Fruit fly (Drosophila melanogaster) whole organism, embryonic: ENCODE measurements around the gene acj6.

Experiments used
- Abd-B ChIP-seq: fragments of 200-800 bp; sonication (Bioruptor generic); optimal IDR thresholded peaks from 2 replicates; lab custom pipeline; 2018; ENCODE audit warnings: missing biosample characterization, mild to moderate bottlenecking, missing genetic modification characterization, moderate library complexity
- Aef1 ChIP-seq: fragments of 200-800 bp; sonication (Bioruptor generic); IDR thresholded peaks from 3 replicates; pipeline ENCODE4 v1.3.6; 2022; ENCODE audit warnings: missing biosample characterization, missing genetic modification characterization
- Atf-2 ChIP-seq: fragments of 200-800 bp; sonication (Bioruptor generic); optimal IDR thresholded peaks from 2 replicates; lab custom pipeline; 2016; ENCODE audit warnings: missing biosample characterization, missing genetic modification characterization
- Atf3 ChIP-seq: fragments of 200-800 bp; sonication (Bioruptor generic); optimal IDR thresholded peaks from 3 replicates; lab custom pipeline; 2016; ENCODE audit warnings: missing biosample characterization, missing genetic modification characterization
- Bdp1 ChIP-seq: fragments of 200-800 bp; sonication (Bioruptor generic); optimal IDR thresholded peaks from 3 replicates; lab custom pipeline; 2016; ENCODE audit warnings: missing biosample characterization, missing genetic modification characterization
- CG10959 ChIP-seq: fragments of 200-800 bp; sonication (Bioruptor generic); IDR thresholded peaks from 2 replicates; pipeline ENCODE4 v1.3.6; 2022; ENCODE audit warnings: missing biosample characterization, missing genetic modification characterization
- CG11504 ChIP-seq: fragments of 200-800 bp; sonication (Bioruptor generic); optimal IDR thresholded peaks from 3 replicates; lab custom pipeline; 2019; ENCODE audit warnings: missing biosample characterization, mild to moderate bottlenecking, missing genetic modification characterization, moderate library complexity
- CG14667 ChIP-seq: fragments of 200-800 bp; sonication (Bioruptor generic); IDR thresholded peaks from 2 replicates; pipeline ENCODE4 v1.3.6; 2022; ENCODE audit warnings: missing biosample characterization, missing genetic modification characterization
- CG16815 ChIP-seq: fragments of 200-800 bp; sonication (Bioruptor generic); optimal IDR thresholded peaks from 3 replicates; lab custom pipeline; 2017; ENCODE audit warnings: missing biosample characterization, mild to moderate bottlenecking, missing genetic modification characterization
- CG17612 ChIP-seq: fragments of 200-800 bp; sonication (Bioruptor generic); IDR thresholded peaks from 2 replicates; pipeline ENCODE4 v1.3.6; 2022; ENCODE audit warnings: missing biosample characterization, missing genetic modification characterization
- CG17829 ChIP-seq: fragments of 200-800 bp; optimal IDR thresholded peaks from 2 replicates; lab custom pipeline; 2019; ENCODE audit warnings: missing biosample characterization, mild to moderate bottlenecking, missing genetic modification characterization, moderate library complexity
- CG2120 ChIP-seq: fragments of 200-800 bp; sonication (Bioruptor generic); optimal IDR thresholded peaks from 3 replicates; lab custom pipeline; 2016; ENCODE audit warnings: missing biosample characterization, missing genetic modification characterization
- CG31388 ChIP-seq: fragments of 200-800 bp; sonication (Bioruptor generic); optimal IDR thresholded peaks from 2 replicates; lab custom pipeline; 2016; ENCODE audit warnings: missing biosample characterization, missing genetic modification characterization
- CG33557 ChIP-seq: fragments of 200-800 bp; sonication (Bioruptor generic); optimal IDR thresholded peaks from 2 replicates; lab custom pipeline; 2019; ENCODE audit warnings: missing biosample characterization, mild to moderate bottlenecking, missing genetic modification characterization, moderate library complexity
- CG3995 ChIP-seq: fragments of 200-800 bp; sonication (Bioruptor generic); optimal IDR thresholded peaks from 3 replicates; lab custom pipeline; 2016; ENCODE audit warnings: missing biosample characterization, missing genetic modification characterization
- CG43689 ChIP-seq: fragments of 200-800 bp; sonication (Bioruptor generic); IDR thresholded peaks from 2 replicates; pipeline ENCODE4 v1.3.6; 2022; ENCODE audit warnings: missing biosample characterization, missing genetic modification characterization
- CG4854 ChIP-seq: fragments of 200-800 bp; sonication (Bioruptor generic); optimal IDR thresholded peaks from 2 replicates; lab custom pipeline; 2016; ENCODE audit warnings: missing biosample characterization, missing genetic modification characterization, inconsistent platforms
- CG6175 ChIP-seq: fragments of 200-800 bp; sonication (Bioruptor generic); IDR thresholded peaks from 3 replicates; pipeline ENCODE4 v1.3.6; 2022; ENCODE audit warnings: missing biosample characterization, missing genetic modification characterization
- CG6689 ChIP-seq: fragments of 200-800 bp; sonication (Bioruptor generic); IDR thresholded peaks from 2 replicates; pipeline ENCODE4 v1.3.6; 2022; ENCODE audit warnings: missing biosample characterization, missing genetic modification characterization
- CG6813 ChIP-seq: fragments of 200-800 bp; sonication (Bioruptor generic); optimal IDR thresholded peaks from 2 replicates; lab custom pipeline; 2017; ENCODE audit warnings: missing biosample characterization, missing genetic modification characterization, mild to moderate bottlenecking, moderate library complexity, missing genetic modification reagents
- CG6854 ChIP-seq: fragments of 200-800 bp; sonication (Bioruptor generic); optimal IDR thresholded peaks from 3 replicates; lab custom pipeline; 2017; ENCODE audit warnings: missing biosample characterization, mild to moderate bottlenecking, missing genetic modification characterization
- CG7372 ChIP-seq: fragments of 200-800 bp; sonication (Bioruptor generic); IDR thresholded peaks from 2 replicates; pipeline ENCODE4 v1.3.6; 2022; ENCODE audit warnings: missing biosample characterization, missing genetic modification characterization
- CG8478 ChIP-seq: fragments of >200 bp; optimal IDR thresholded peaks from 2 replicates; lab custom pipeline; 2018
- CG9932 ChIP-seq: fragments of 200-800 bp; sonication (Bioruptor generic); IDR thresholded peaks from 2 replicates; pipeline ENCODE4 v1.3.6; 2022; ENCODE audit warnings: missing biosample characterization, missing genetic modification characterization
- Hsf ChIP-seq: fragments of 200-800 bp; sonication (Bioruptor generic); optimal IDR thresholded peaks from 3 replicates; lab custom pipeline; 2016; ENCODE audit warnings: missing biosample characterization, missing genetic modification characterization
- Mad ChIP-seq: fragments of 200-800 bp; sonication (Bioruptor generic); optimal IDR thresholded peaks from 2 replicates; lab custom pipeline; 2016; ENCODE audit warnings: missing biosample characterization, missing genetic modification characterization
- NC2α ChIP-seq: fragments of 200-800 bp; sonication (Bioruptor generic); optimal IDR thresholded peaks from 2 replicates; lab custom pipeline; 2016; ENCODE audit warnings: missing biosample characterization, missing genetic modification characterization
- NK7.1 ChIP-seq: fragments of 200-800 bp; sonication (Bioruptor generic); optimal IDR thresholded peaks from 3 replicates; lab custom pipeline; 2016; ENCODE audit warnings: missing biosample characterization, missing genetic modification characterization
- Six4 ChIP-seq: fragments of 200-800 bp; sonication (Bioruptor generic); optimal IDR thresholded peaks from 2 replicates; lab custom pipeline; 2016; ENCODE audit warnings: missing biosample characterization, missing genetic modification characterization
- Sox100B ChIP-seq: fragments of 200-800 bp; sonication (Bioruptor generic); optimal IDR thresholded peaks from 3 replicates; lab custom pipeline; 2018; ENCODE audit warnings: missing biosample characterization, mild to moderate bottlenecking, missing genetic modification characterization
- Vsx1 ChIP-seq: fragments of 200-800 bp; sonication (Bioruptor generic); optimal IDR thresholded peaks from 2 replicates; lab custom pipeline; 2017; ENCODE audit warnings: missing biosample characterization, mild to moderate bottlenecking, missing genetic modification characterization, missing genetic modification reagents
- ab ChIP-seq: fragments of 200-800 bp; sonication (Bioruptor generic); optimal IDR thresholded peaks from 2 replicates; lab custom pipeline; 2016; ENCODE audit warnings: missing biosample characterization, missing genetic modification characterization
- amos ChIP-seq: fragments of 200-800 bp; sonication (Bioruptor generic); IDR thresholded peaks from 2 replicates; pipeline ENCODE4 v1.3.6; 2022; ENCODE audit warnings: missing biosample characterization, missing genetic modification characterization; ENCODE audit not compliant: partially characterized antibody
- ato ChIP-seq: fragments of 200-800 bp; sonication (Bioruptor generic); IDR thresholded peaks from 2 replicates; pipeline ENCODE4 v1.3.6; 2022; ENCODE audit warnings: missing biosample characterization, missing genetic modification characterization; ENCODE audit not compliant: partially characterized antibody
- chinmo ChIP-seq: fragments of 200-800 bp; sonication (Bioruptor generic); IDR thresholded peaks from 4 replicates; pipeline ENCODE4 v1.3.6; 2022; ENCODE audit warnings: missing biosample characterization, missing genetic modification characterization; ENCODE audit not compliant: partially characterized antibody
- ci ChIP-seq: fragments of 200-800 bp; sonication (Bioruptor generic); IDR thresholded peaks from 3 replicates; pipeline ENCODE4 v1.3.6; 2022; ENCODE audit warnings: missing biosample characterization, missing genetic modification characterization
- cwo ChIP-seq: fragments of 200-800 bp; sonication (Bioruptor generic); optimal IDR thresholded peaks from 3 replicates; lab custom pipeline; 2017; ENCODE audit warnings: missing biosample characterization, missing genetic modification characterization, mild to moderate bottlenecking, moderate library complexity, missing genetic modification reagents
- fu2 ChIP-seq: fragments of 200-800 bp; sonication (Bioruptor generic); optimal IDR thresholded peaks from 2 replicates; lab custom pipeline; 2016; ENCODE audit warnings: missing biosample characterization, missing genetic modification characterization
- ham ChIP-seq: fragments of 200-800 bp; sonication (Bioruptor generic); IDR thresholded peaks from 2 replicates; pipeline ENCODE4 v1.3.6; 2022; ENCODE audit warnings: missing biosample characterization, missing genetic modification characterization
- ken ChIP-seq: fragments of 200-800 bp; sonication (Bioruptor generic); IDR thresholded peaks from 3 replicates; pipeline ENCODE4 v1.3.6; 2022; ENCODE audit warnings: missing biosample characterization, missing genetic modification characterization
- klu ChIP-seq: fragments of 200-800 bp; sonication (Bioruptor generic); IDR thresholded peaks from 2 replicates; pipeline ENCODE4 v1.3.6; 2022; ENCODE audit warnings: missing biosample characterization, missing genetic modification characterization
- lmd ChIP-seq: fragments of 200-800 bp; sonication (Bioruptor generic); IDR thresholded peaks from 2 replicates; pipeline ENCODE4 v1.3.6; 2022; ENCODE audit warnings: missing biosample characterization, missing genetic modification characterization
- maf-S ChIP-seq: fragments of 200-800 bp; sonication (Bioruptor generic); optimal IDR thresholded peaks from 2 replicates; lab custom pipeline; 2016; ENCODE audit warnings: missing biosample characterization, missing genetic modification characterization
- mirr ChIP-seq: fragments of 200-800 bp; sonication (Bioruptor generic); optimal IDR thresholded peaks from 3 replicates; lab custom pipeline; 2018; ENCODE audit warnings: missing biosample characterization, mild to moderate bottlenecking, missing genetic modification characterization
- nmo ChIP-seq: fragments of 200-800 bp; sonication (Bioruptor generic); optimal IDR thresholded peaks from 2 replicates; lab custom pipeline; 2018; ENCODE audit warnings: missing biosample characterization, mild to moderate bottlenecking, missing genetic modification characterization, moderate library complexity
- phol ChIP-seq: fragments of 200-800 bp; sonication (Bioruptor generic); optimal IDR thresholded peaks from 3 replicates; lab custom pipeline; 2018; ENCODE audit warnings: missing biosample characterization, mild to moderate bottlenecking, missing genetic modification characterization, moderate library complexity
- psq ChIP-seq: fragments of 200-800 bp; sonication (Bioruptor generic); optimal IDR thresholded peaks from 2 replicates; lab custom pipeline; 2017; ENCODE audit warnings: missing biosample characterization, missing genetic modification characterization
- scrt ChIP-seq: fragments of 200-800 bp; sonication (Bioruptor generic); optimal IDR thresholded peaks from 2 replicates; lab custom pipeline; 2018; ENCODE audit warnings: missing biosample characterization, mild to moderate bottlenecking, missing genetic modification characterization, moderate library complexity
- sim ChIP-seq: fragments of 200-800 bp; sonication (Bioruptor generic); IDR thresholded peaks from 2 replicates; pipeline ENCODE4 v1.3.6; 2022; ENCODE audit warnings: missing biosample characterization, missing genetic modification characterization
- sr ChIP-seq: fragments of 200-800 bp; sonication (Bioruptor generic); IDR thresholded peaks from 3 replicates; pipeline ENCODE4 v1.3.6; 2022; ENCODE audit warnings: missing biosample characterization, missing genetic modification characterization
- tll ChIP-seq, 2 experiments: fragments of 200-800 bp in 1 of 2; fragments of >200 bp in 1 of 2; sonication (Bioruptor generic) in 1 of 2; optimal IDR thresholded peaks; 2 replicates each; lab custom pipeline; 2017 to 2019; ENCODE audit warnings: missing biosample characterization in 2 of 2, missing genetic modification characterization in 2 of 2, mild to moderate bottlenecking in 1 of 2, moderate library complexity in 1 of 2
- tx ChIP-seq: fragments of 200-800 bp; sonication (Bioruptor generic); optimal IDR thresholded peaks from 2 replicates; lab custom pipeline; 2016; ENCODE audit warnings: missing biosample characterization, missing genetic modification characterization
- zen2 ChIP-seq: fragments of 200-800 bp; sonication (Bioruptor generic); IDR thresholded peaks from 3 replicates; pipeline ENCODE4 v1.3.6; 2022; ENCODE audit warnings: missing biosample characterization, missing genetic modification characterization; ENCODE audit not compliant: partially characterized antibody

acj6 gene

DNA sequence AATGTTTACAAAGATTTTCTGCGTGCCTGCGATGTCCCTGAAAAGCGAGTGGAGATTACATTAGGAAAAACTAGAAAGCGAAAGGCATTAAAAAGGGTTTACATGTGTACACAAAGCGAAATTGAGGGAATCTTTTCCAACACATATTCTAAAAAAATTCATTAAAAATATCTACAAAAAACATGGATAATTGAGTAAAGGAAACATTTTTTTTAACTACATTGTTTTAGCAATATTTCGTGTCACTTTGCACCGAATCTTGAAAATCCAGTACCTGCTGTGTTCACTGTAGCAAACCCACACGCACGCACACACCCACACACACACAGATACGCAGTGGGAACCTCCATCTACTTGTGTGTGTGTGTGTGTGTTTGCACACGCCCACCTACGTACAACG, 74.7 kb downstream of the acj6 start (continued):
- TF ChIP-seq tll (GFP tag; optimal IDR thresholded peaks at IDR 0.05; lab: Kevin White, UChicago) (no peak), cwo (GFP tag; lab: Kevin White, UChicago) (peak; percentile 29), Aef1 (GFP tag; lab: Robert Waterston, UW) (0 out of 3 replicates have a peak, but pooled peaks have one; percentile 23), chinmo (GFP tag; lab: Robert Waterston, UW) (no peak), NC2α (no peak), lmd (GFP tag; lab: Robert Waterston, UW) (peak; percentile 48; the same call in 1 of the 2 replicates), ci (GFP tag; lab: Robert Waterston, UW) (no peak), CG11504 (tag; lab: Kevin White, UChicago) (peak; percentile 37), psq (GFP tag; lab: Kevin White, UChicago) (no peak), CG6175 (no peak), CG31388 (GFP tag; lab: Kevin White, UChicago) (no peak), sr (GFP tag; lab: Robert Waterston, UW) (no peak), CG10959 (GFP tag; lab: Robert Waterston, UW) (no peak), CG8478 (lab: Kevin White, UChicago) (no peak), klu (no peak), ato (GFP tag; lab: Robert Waterston, UW) (no peak), phol (tag; lab: Kevin White, UChicago) (no peak), CG6813 (GFP tag; lab: Kevin White, UChicago) (peak; percentile 22), Hsf (GFP tag; lab: Kevin White, UChicago) (peak; percentile 7), CG7372 (GFP tag; lab: Robert Waterston, UW) (no peak), CG2120 (GFP tag; lab: Kevin White, UChicago) (peak; percentile 66), CG4854 (GFP tag; lab: Kevin White, UChicago) (no peak), ab (GFP tag; lab: Kevin White, UChicago) (no peak), Atf-2 (GFP tag; lab: Kevin White, UChicago) (no peak), Six4 (GFP tag; lab: Kevin White, UChicago) (no peak), Atf3 (GFP tag; lab: Kevin White, UChicago) (no peak), Mad (no peak), CG6689 (no peak), fu2 (GFP tag; lab: Kevin White, UChicago) (no peak), mirr (GFP tag; lab: Kevin White, UChicago) (no peak), Bdp1 (GFP tag; lab: Kevin White, UChicago) (no peak), sim (GFP tag; lab: Robert Waterston, UW) (no peak), CG17829 (tag; lab: Kevin White, UChicago) (no peak), CG14667 (no peak), CG43689 (GFP tag; lab: Robert Waterston, UW) (no peak), zen2 (GFP tag; lab: Robert Waterston, UW) (no peak), Vsx1 (no peak), CG33557 (GFP tag; lab: Kevin White, UChicago) (no peak), CG3995 (no peak), tx (GFP tag; lab: Kevin White, UChicago) (no peak), ham (GFP tag; lab: Robert Waterston, UW) (no peak), ken (no peak), scrt (GFP tag; lab: Kevin White, UChicago) (peak; percentile 28), CG9932 (GFP tag; lab: Robert Waterston, UW) (peak; percentile 54), CG17612 (GFP tag; lab: Robert Waterston, UW) (no peak), Abd-B (GFP tag; lab: Kevin White, UChicago) (no peak), Sox100B (GFP tag; lab: Kevin White, UChicago) (no peak), nmo (GFP tag; lab: Kevin White, UChicago) (no peak), NK7.1 (no peak), CG6854 (peak; percentile 19), CG16815 (GFP tag; lab: Kevin White, UChicago) (no peak), maf-S (no peak), amos (GFP tag; lab: Robert Waterston, UW) (no peak)
